Worm (Caenorhabditis elegans): Measurements from ENCODE around the gene C32D5.4.

C32D5.4 gene

ce11 chrII:6347341-6348118 lies 24.7 kb upstream of the C32D5.4 start, which contains the start of gene lgg-1:
Gene lgg-1 (minus strand): TSS chrII:6347719.
- TF ChIP-seq unc-55 (GFP tag; optimal IDR thresholded peaks at IDR 0.05) (peak; percentile 2), ceh-6 (GFP tag; optimal IDR thresholded peaks at IDR 0.05) (no peak), pros-1 (tag; optimal IDR thresholded peaks at IDR 0.05) (no peak), ceh-19 (GFP tag; optimal IDR thresholded peaks at IDR 0.05) (no peak), tbx-2 (tag; optimal IDR thresholded peaks at IDR 0.05) (peak; percentile 43), unc-42 (tag; optimal IDR thresholded peaks at IDR 0.05) (no peak), che-1 (tag; optimal IDR thresholded peaks at IDR 0.05) (no peak), fax-1 (tag; optimal IDR thresholded peaks at IDR 0.05) (no peak), lin-11 (tag; optimal IDR thresholded peaks at IDR 0.05) (no peak), zip-5 (tag; optimal IDR thresholded peaks at IDR 0.05) (no peak), pqm-1 (tag; optimal IDR thresholded peaks at IDR 0.05) (no peak), syd-9 (tag; optimal IDR thresholded peaks at IDR 0.05) (no peak), ahr-1 (tag; optimal IDR thresholded peaks at IDR 0.05) (no peak), lim-6 (tag; optimal IDR thresholded peaks at IDR 0.05) (no peak), ttx-3 (tag; optimal IDR thresholded peaks at IDR 0.05) (no peak), C08G9.2 (tag; optimal IDR thresholded peaks at IDR 0.05) (no peak), pha-2 (tag; optimal IDR thresholded peaks at IDR 0.05) (no peak), ceh-24 (tag; optimal IDR thresholded peaks at IDR 0.05) (no peak), pax-1 (tag; optimal IDR thresholded peaks at IDR 0.05) (peak; percentile 33), gmeb-2 (tag; optimal IDR thresholded peaks at IDR 0.05) (no peak), ceh-18 (tag; optimal IDR thresholded peaks at IDR 0.05) (peak; percentile 24), ref-2 (tag; optimal IDR thresholded peaks at IDR 0.05) (no peak), npax-4 (tag; optimal IDR thresholded peaks at IDR 0.05) (no peak), Y22D7AL.16 (tag; optimal IDR thresholded peaks at IDR 0.05) (no peak), ceh-48 (tag; optimal IDR thresholded peaks at IDR 0.05) (peak; percentile 95), madf-2 (tag; optimal IDR thresholded peaks at IDR 0.05) (peak; percentile 43), hlh-30 (tag; optimal IDR thresholded peaks at IDR 0.05; ENCODE audit: insufficient read depth) (peak; percentile 89), elt-4 (tag; optimal IDR thresholded peaks at IDR 0.05) (no peak), nfya-1 (tag; optimal IDR thresholded peaks at IDR 0.05) (peak; percentile 39), F13H6.1 (tag; optimal IDR thresholded peaks at IDR 0.05) (no peak), sdc-2 (tag; optimal IDR thresholded peaks at IDR 0.05) (no peak), sox-2 (GFP tag; IDR thresholded peaks at IDR 0.05) (no peak), dve-1 (tag; optimal IDR thresholded peaks at IDR 0.05) (no peak), unc-3 (GFP tag; conservative IDR thresholded peaks at IDR 0.05) (0 out of 2 replicates have a peak, but pooled peaks have one; percentile 31), unc-3 (tag; optimal IDR thresholded peaks at IDR 0.05) (no peak), ztf-16 (tag; optimal IDR thresholded peaks at IDR 0.05) (no peak), pag-3 (tag; optimal IDR thresholded peaks at IDR 0.05; ENCODE audit: borderline replicate concordance) (no peak), tbx-7 (tag; optimal IDR thresholded peaks at IDR 0.05) (no peak), fkh-6 (tag; optimal IDR thresholded peaks at IDR 0.05) (no peak), dmd-4 (tag; optimal IDR thresholded peaks at IDR 0.05; ENCODE audit: borderline replicate concordance) (no peak), pat-9 (tag; optimal IDR thresholded peaks at IDR 0.05) (no peak), ceh-22 (tag; optimal IDR thresholded peaks at IDR 0.05) (no peak), C38D4.7 (GFP tag; optimal IDR thresholded peaks at IDR 0.05) (no peak), ceh-31 (tag; optimal IDR thresholded peaks at IDR 0.05) (peak; percentile 24), odd-2 (tag; optimal IDR thresholded peaks at IDR 0.05) (no peak), hlh-8 (tag; optimal IDR thresholded peaks at IDR 0.05) (no peak), unc-86 (tag; optimal IDR thresholded peaks at IDR 0.05) (no peak), sox-4 (tag; optimal IDR thresholded peaks at IDR 0.05) (no peak), hlh-13 (GFP tag; optimal IDR thresholded peaks at IDR 0.05) (no peak), ceh-9 (tag; optimal IDR thresholded peaks at IDR 0.05) (no peak), ceh-30 (tag; optimal IDR thresholded peaks at IDR 0.05) (no peak), ama-1 (optimal IDR thresholded peaks at IDR 0.05) (no peak), hlh-15 (tag; optimal IDR thresholded peaks at IDR 0.05) (no peak)
